Worm (Caenorhabditis elegans): ENCODE measurements around the gene sel-15.
A peak's percentile ranks its signal among the peaks of the same experiment; 100 is the strongest.

The sel-15 gene

ce11 chrIII:683318-683717, 13.0 kb downstream of the sel-15 start, which contains the start of gene W02B3.4:
Gene W02B3.4 (minus strand): TSS chrIII:683418.
- no peak for TF ChIP-seq sma-3 (GFP tag; optimal IDR thresholded peaks at IDR 0.05)
- no peak for TF ChIP-seq nhr-129 (tag; optimal IDR thresholded peaks at IDR 0.05)
- TF ChIP-seq elt-1 (tag; optimal IDR thresholded peaks at IDR 0.05): no peak
- no peak for TF ChIP-seq mbf-1 (tag; optimal IDR thresholded peaks at IDR 0.05)

ce11 chrIII:675822-676221, 20.4 kb downstream of the sel-15 start, which contains the start of gene grk-2:
Gene grk-2 (plus strand): TSS chrIII:676122.
- no peak for TF ChIP-seq lsy-2 (tag; optimal IDR thresholded peaks at IDR 0.05)
- TF ChIP-seq unc-62 (GFP tag; optimal IDR thresholded peaks at IDR 0.05): no peak
- TF ChIP-seq fos-1 (tag; optimal IDR thresholded peaks at IDR 0.05): no peak
- TF ChIP-seq elt-3 (tag; optimal IDR thresholded peaks at IDR 0.05): no peak

- TF ChIP-seq mdl-1 (tag; optimal IDR thresholded peaks at IDR 0.05) (no peak), unc-55 (GFP tag; optimal IDR thresholded peaks at IDR 0.05) (peak; percentile 27), lin-13 (GFP tag; optimal IDR thresholded peaks at IDR 0.05) (no peak), ama-1 (optimal IDR thresholded peaks at IDR 0.05) (no peak), ceh-82 (tag; optimal IDR thresholded peaks at IDR 0.05) (no peak), F13H6.1 (tag; optimal IDR thresholded peaks at IDR 0.05) (peak; percentile 21), nhr-12 (tag; optimal IDR thresholded peaks at IDR 0.05) (no peak), sma-9 (GFP tag; optimal IDR thresholded peaks at IDR 0.05) (no peak), sma-9 (tag; optimal IDR thresholded peaks at IDR 0.05) (no peak), C34F6.9 (tag; optimal IDR thresholded peaks at IDR 0.05) (peak; percentile 60), lsy-2 (tag; optimal IDR thresholded peaks at IDR 0.05) (peak in 1 of 2 experiments; percentile 20), elt-1 (tag; optimal IDR thresholded peaks at IDR 0.05) (no peak), R02D3.7 (tag; optimal IDR thresholded peaks at IDR 0.05) (no peak)
Measured at ce11 chrIII:675413-675812, 20.9 kb downstream of the sel-15 start.

ce11 chrIII:670994-671393, 25.3 kb downstream of the sel-15 start:
- TF ChIP-seq lsy-2 (tag; optimal IDR thresholded peaks at IDR 0.05) (peak; percentile 45 to 68), ztf-11 (tag; optimal IDR thresholded peaks at IDR 0.05) (no peak), sma-3 (GFP tag; optimal IDR thresholded peaks at IDR 0.05) (no peak), nhr-6 (tag; optimal IDR thresholded peaks at IDR 0.05) (peak; percentile 9), elt-3 (tag; optimal IDR thresholded peaks at IDR 0.05) (no peak), unc-55 (GFP tag; optimal IDR thresholded peaks at IDR 0.05) (peak; percentile 82), nhr-21 (tag; optimal IDR thresholded peaks at IDR 0.05) (no peak), nhr-10 (tag; optimal IDR thresholded peaks at IDR 0.05) (no peak), aly-2 (tag; optimal IDR thresholded peaks at IDR 0.05) (no peak), sma-9 (GFP tag; optimal IDR thresholded peaks at IDR 0.05) (peak; percentile 46), sma-9 (tag; optimal IDR thresholded peaks at IDR 0.05) (no peak), ZK546.5 (tag; optimal IDR thresholded peaks at IDR 0.05) (no peak), zag-1 (tag; optimal IDR thresholded peaks at IDR 0.05) (peak; percentile 83), ama-1 (optimal IDR thresholded peaks at IDR 0.05) (no peak), C34F6.9 (tag; optimal IDR thresholded peaks at IDR 0.05) (peak; percentile 73), lin-11 (tag; optimal IDR thresholded peaks at IDR 0.05) (peak; percentile 87), ceh-82 (tag; optimal IDR thresholded peaks at IDR 0.05) (no peak), F13H6.1 (tag; optimal IDR thresholded peaks at IDR 0.05) (peak; percentile 69), lin-13 (GFP tag; optimal IDR thresholded peaks at IDR 0.05) (peak; percentile 22), ceh-16 (tag; optimal IDR thresholded peaks at IDR 0.05) (no peak), nhr-25 (tag; optimal IDR thresholded peaks at IDR 0.05) (no peak), mab-5 (tag; optimal IDR thresholded peaks at IDR 0.05) (peak; percentile 14), crh-2 (tag; optimal IDR thresholded peaks at IDR 0.05) (peak; percentile 63), nhr-12 (tag; optimal IDR thresholded peaks at IDR 0.05) (no peak), nhr-11 (tag; optimal IDR thresholded peaks at IDR 0.05) (no peak), Y55F3AM.14 (GFP tag; optimal IDR thresholded peaks at IDR 0.05) (peak; percentile 34), fos-1 (tag; optimal IDR thresholded peaks at IDR 0.05) (peak; percentile 25), egl-27 (tag; optimal IDR thresholded peaks at IDR 0.05) (peak; percentile 58), mbf-1 (tag; optimal IDR thresholded peaks at IDR 0.05) (no peak), unc-39 (tag; optimal IDR thresholded peaks at IDR 0.05) (no peak), nhr-23 (tag; optimal IDR thresholded peaks at IDR 0.05) (no peak), sem-4 (tag; optimal IDR thresholded peaks at IDR 0.05) (no peak), mdl-1 (tag; optimal IDR thresholded peaks at IDR 0.05) (peak; percentile 1 to 69), unc-62 (GFP tag; optimal IDR thresholded peaks at IDR 0.05) (no peak), nhr-129 (tag; optimal IDR thresholded peaks at IDR 0.05) (peak; percentile 44), elt-1 (tag; optimal IDR thresholded peaks at IDR 0.05) (no peak), skn-1 (tag; optimal IDR thresholded peaks at IDR 0.05) (no peak), R02D3.7 (tag; optimal IDR thresholded peaks at IDR 0.05) (no peak), peb-1 (tag; optimal IDR thresholded peaks at IDR 0.05) (no peak), nhr-77 (tag; optimal IDR thresholded peaks at IDR 0.05) (no peak), nhr-237 (tag; optimal IDR thresholded peaks at IDR 0.05) (no peak)
